Worm (Caenorhabditis elegans): Measurements from ENCODE around the gene clec-199.

The clec-199 gene

ce11 chrIV:17380061-17380680 lies 28.5 kb downstream of the clec-199 start, which contains the start of the genes C30H6.9 and dlat-2 (continued):
- TF ChIP-seq lin-29 (GFP tag; IDR thresholded peaks at IDR 0.05) (no peak), unc-62 (GFP tag; optimal IDR thresholded peaks at IDR 0.05 in 1 of 2) (no peak), unc-62 (tag; optimal IDR thresholded peaks at IDR 0.05) (no peak), ceh-28 (tag; optimal IDR thresholded peaks at IDR 0.05) (no peak), lim-7 (GFP tag; IDR thresholded peaks at IDR 0.05) (no peak), lir-3 (tag; optimal IDR thresholded peaks at IDR 0.05) (no peak), jun-1 (tag; optimal IDR thresholded peaks at IDR 0.05) (no peak), mxl-2 (GFP tag; conservative IDR thresholded peaks at IDR 0.05) (no peak), lin-1 (GFP tag; IDR thresholded peaks at IDR 0.05) (no peak), F44E2.7 (GFP tag; IDR thresholded peaks at IDR 0.05) (no peak), php-3 (GFP tag; IDR thresholded peaks at IDR 0.05) (no peak), nhr-11 (tag; optimal IDR thresholded peaks at IDR 0.05) (no peak), egl-43 (GFP tag; IDR thresholded peaks at IDR 0.05) (no peak), hmg-1.1 (GFP tag; IDR thresholded peaks at IDR 0.05) (no peak), ceh-62 (tag; optimal IDR thresholded peaks at IDR 0.05) (no peak), lin-15B (tag; optimal IDR thresholded peaks at IDR 0.05) (no peak), T20F7.1 (GFP tag; optimal IDR thresholded peaks at IDR 0.05) (no peak), nhr-6 (tag; optimal IDR thresholded peaks at IDR 0.05) (no peak), nhr-76 (tag; optimal IDR thresholded peaks at IDR 0.05) (no peak), arid-1 (GFP tag; conservative IDR thresholded peaks at IDR 0.05) (no peak), ama-1 (optimal IDR thresholded peaks at IDR 0.05) (no peak), snpc-1.2 (GFP tag; IDR thresholded peaks at IDR 0.05) (peak; percentile 71), mdl-1 (tag; optimal IDR thresholded peaks at IDR 0.05) (no peak), F10B5.3 (tag; optimal IDR thresholded peaks at IDR 0.05) (no peak), lin-38 (GFP tag; IDR thresholded peaks at IDR 0.05) (peak; percentile 85), daf-19 (GFP tag; conservative IDR thresholded peaks at IDR 0.05) (no peak), dve-1 (tag; optimal IDR thresholded peaks at IDR 0.05; ENCODE audit: insufficient read depth) (peak; percentile 17), F26F4.8 (GFP tag; conservative IDR thresholded peaks at IDR 0.05) (no peak), nhr-42 (GFP tag; IDR thresholded peaks at IDR 0.05) (no peak), lin-39 (tag; optimal IDR thresholded peaks at IDR 0.05) (no peak), nhr-237 (tag; optimal IDR thresholded peaks at IDR 0.05) (no peak), spr-1 (tag; optimal IDR thresholded peaks at IDR 0.05) (no peak), mxl-3 (GFP tag; optimal IDR thresholded peaks at IDR 0.05) (no peak), mes-2 (tag; optimal IDR thresholded peaks at IDR 0.05; ENCODE audit: poor library complexity, severe bottlenecking) (peak; percentile 24), ceh-44 (GFP tag; IDR thresholded peaks at IDR 0.05) (no peak), snpc-4 (tag; optimal IDR thresholded peaks at IDR 0.05) (no peak), sdz-12 (GFP tag; optimal IDR thresholded peaks at IDR 0.05) (no peak), rbr-2 (tag; optimal IDR thresholded peaks at IDR 0.05) (no peak), nhr-10 (tag; optimal IDR thresholded peaks at IDR 0.05) (no peak), F37D6.2 (tag; optimal IDR thresholded peaks at IDR 0.05) (no peak), gei-8 (GFP tag; optimal IDR thresholded peaks at IDR 0.05) (no peak)

- TF ChIP-seq unc-62 (GFP tag; optimal IDR thresholded peaks at IDR 0.05 in 1 of 2): peak in 1 of 2 experiments; percentile 80
- TF ChIP-seq unc-62 (tag; optimal IDR thresholded peaks at IDR 0.05): no peak
- no peak for TF ChIP-seq gei-8 (GFP tag; optimal IDR thresholded peaks at IDR 0.05)
- no peak for TF ChIP-seq hlh-11 (tag; optimal IDR thresholded peaks at IDR 0.05)
- no peak for TF ChIP-seq nhr-111 (GFP tag; optimal IDR thresholded peaks at IDR 0.05)
These were observed 30.3 kb downstream of the clec-199 start, which contains the start of gene C30H6.8 for ce11 chrIV:17382029-17382428. TSS of gene C30H6.8 (plus strand) at chrIV:17382329.
